Worm (Caenorhabditis elegans) whole organism, L3 larva: ENCODE data around the gene T09A5.4.

ENCODE experiments used
- fos-1 ChIP-seq: fragments of 150-350 bp; optimal IDR thresholded peaks from 2 replicates; lab custom pipeline; 2014; ENCODE audit warnings: missing biosample characterization, missing genetic modification characterization
- lin-15B ChIP-seq: fragments of 150-350 bp; optimal IDR thresholded peaks from 2 replicates; lab custom pipeline; 2014; ENCODE audit warnings: missing biosample characterization, missing genetic modification characterization
- unc-39 ChIP-seq: sonication (generic microtip); optimal IDR thresholded peaks from 4 replicates; lab custom pipeline; 2017; ENCODE audit warnings: missing biosample characterization, missing genetic modification characterization

- TF ChIP-seq fos-1 (tag; lab: Kevin White, UChicago) (no peak), lin-15B (no peak), unc-39 (tag; lab: Kevin White, UChicago) (no peak)
Observed at ce11 chrII:7815406-7815805, 30.6 kb upstream of the T09A5.4 start.
